Worm (Caenorhabditis elegans) whole organism, L2 larva: Measurements from ENCODE around the gene spig-4.

Experiments used
- ama-1 ChIP-seq: fragments of 150-350 bp; optimal IDR thresholded peaks from 2 replicates; lab custom pipeline; 2018; ENCODE audit warnings: inconsistent platforms
- crh-2 ChIP-seq: sonication (generic microtip); optimal IDR thresholded peaks from 2 replicates; lab custom pipeline; 2017; ENCODE audit warnings: missing biosample characterization, missing genetic modification characterization
- lin-13 ChIP-seq: fragments of 150-350 bp; optimal IDR thresholded peaks from 2 replicates; lab custom pipeline; 2014; ENCODE audit warnings: missing biosample characterization, missing genetic modification reagents, missing genetic modification characterization
- lsy-2 ChIP-seq, 2 experiments: fragments of 150-350 bp in 1 of 2; sonication (generic microtip) in 1 of 2; optimal IDR thresholded peaks; 2 replicates each; lab custom pipeline; 2014 to 2017; ENCODE audit warnings: missing biosample characterization in 2 of 2, missing genetic modification characterization in 2 of 2
- nhr-10 ChIP-seq: sonication (generic microtip); optimal IDR thresholded peaks from 2 replicates; lab custom pipeline; 2017; ENCODE audit warnings: missing biosample characterization, missing genetic modification characterization
- nhr-12 ChIP-seq: fragments of 150-350 bp; optimal IDR thresholded peaks from 2 replicates; lab custom pipeline; 2014; ENCODE audit warnings: missing biosample characterization, missing genetic modification characterization
- unc-55 ChIP-seq: fragments of 150-350 bp; sonication (generic microtip); optimal IDR thresholded peaks from 3 replicates; lab custom pipeline; 2014; ENCODE audit warnings: missing biosample characterization, missing genetic modification reagents, missing genetic modification characterization

DNA sequence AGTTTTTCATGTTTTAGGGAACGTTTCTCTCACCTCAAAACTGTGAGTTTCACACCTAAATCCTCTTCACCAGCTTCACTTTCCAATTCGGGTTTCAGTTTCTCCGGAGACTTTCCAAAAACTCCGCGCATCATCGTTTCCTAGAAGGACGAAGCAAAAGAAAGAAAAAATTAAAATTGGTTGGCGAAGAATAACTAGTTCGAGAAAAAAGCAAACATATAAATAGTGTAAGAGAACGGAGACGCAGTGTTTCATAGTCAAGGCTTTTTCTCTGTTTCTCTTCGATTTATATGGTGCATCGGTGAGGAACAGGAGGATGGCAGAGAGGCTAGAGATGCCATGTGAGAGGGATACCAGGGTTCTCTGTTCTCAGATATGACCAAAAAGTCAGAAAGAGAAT is 16.1 kb upstream of the spig-4 start, which contains the start of gene F47B8.3:
- TF ChIP-seq nhr-10 (tag; lab: Kevin White, UChicago) (no peak), lsy-2 (tag; optimal IDR thresholded peaks at IDR 0.05; lab: Kevin White, UChicago) (peak in 1 of 2 experiments; percentile 62), lin-13 (GFP tag; lab: Kevin White, UChicago) (peak; percentile 25), crh-2 (peak; percentile 56), unc-55 (GFP tag; lab: Kevin White, UChicago) (peak; percentile 62), nhr-12 (tag; lab: Kevin White, UChicago) (no peak), ama-1 (peak; percentile 59)
